Worm (Caenorhabditis elegans) whole organism, young adult: Measurements from ENCODE around the gene K09C6.3.

ENCODE experiments used
- B0336.3 ChIP-seq: fragments of 200-800 bp; sonication (Bioruptor generic); IDR thresholded peaks from 2 replicates; pipeline ENCODE4 v1.3.6; 2022; ENCODE audit warnings: missing genetic modification characterization, missing compliant biosample characterization
- ZK185.1 ChIP-seq: sonication (generic microtip); optimal IDR thresholded peaks from 2 replicates; lab custom pipeline; 2016; ENCODE audit warnings: mild to moderate bottlenecking, missing genetic modification characterization, missing compliant biosample characterization; ENCODE audit not compliant: poor library complexity, severe bottlenecking
- akir-1 ChIP-seq: fragments of 200-800 bp; sonication (Bioruptor generic); optimal IDR thresholded peaks from 2 replicates; lab custom pipeline; 2018; ENCODE audit warnings: mild to moderate bottlenecking, missing genetic modification characterization, moderate library complexity, missing compliant biosample characterization
- ama-1 ChIP-seq, 3 experiments: fragments of 150-350 bp in 1 of 3; sonication (generic microtip) in 2 of 3; optimal IDR thresholded peaks; 2 replicates each; lab custom pipeline; 2014 to 2018; ENCODE audit warnings: missing biosample characterization in 2 of 3, missing genetic modification characterization in 2 of 3, missing genetic modification reagents in 2 of 3
- cebp-1 ChIP-seq, 2 experiments: fragments of 200-800 bp in 1 of 2; sonication (Bioruptor generic) in 1 of 2; sonication (generic microtip) in 1 of 2; IDR thresholded peaks in 1 of 2; optimal IDR thresholded peaks in 1 of 2; 2 replicates each; pipeline versions ENCODE4 v1.3.6 to Lab custom; 2017 to 2022; ENCODE audit warnings: missing compliant biosample characterization in 2 of 2, missing genetic modification characterization in 2 of 2, mild to moderate bottlenecking in 1 of 2, missing genetic modification reagents in 1 of 2, moderate library complexity in 1 of 2
- ceh-58 ChIP-seq: fragments of 200-800 bp; sonication (Bioruptor generic); IDR thresholded peaks from 2 replicates; pipeline ENCODE4 v1.3.6; 2022; ENCODE audit warnings: missing genetic modification characterization, missing compliant biosample characterization
- hsf-1 ChIP-seq: fragments of 200-800 bp; sonication (Bioruptor generic); IDR thresholded peaks from 2 replicates; pipeline ENCODE4 v1.3.6; 2022; ENCODE audit warnings: missing genetic modification reagents, missing genetic modification characterization, missing compliant biosample characterization
- lsy-27 ChIP-seq: sonication (generic microtip); optimal IDR thresholded peaks from 2 replicates; lab custom pipeline; 2017; ENCODE audit warnings: missing genetic modification characterization, mild to moderate bottlenecking, missing compliant biosample characterization, antibody characterized with exemption, missing genotype, borderline replicate concordance; ENCODE audit not compliant: insufficient read depth
- rec-8 ChIP-seq, 2 experiments: sonication (generic microtip); optimal IDR thresholded peaks; 2 replicates each; lab custom pipeline; 2016; ENCODE audit warnings: mild to moderate bottlenecking in 2 of 2, missing genetic modification characterization in 2 of 2, missing genetic modification reagents in 2 of 2, missing genotype in 2 of 2, missing biosample characterization in 1 of 2, missing compliant biosample characterization in 1 of 2, moderate library complexity in 1 of 2
- somi-1 ChIP-seq: fragments of 200-800 bp; sonication (Bioruptor generic); optimal IDR thresholded peaks from 2 replicates; lab custom pipeline; 2018; ENCODE audit warnings: mild to moderate bottlenecking, missing genetic modification characterization, missing compliant biosample characterization

- TF ChIP-seq rec-8 (tag; optimal IDR thresholded peaks at IDR 0.05; lab: Kevin White, UChicago) = no peak
- TF ChIP-seq hsf-1 = no peak
- no peak for TF ChIP-seq ama-1 (optimal IDR thresholded peaks at IDR 0.05; lab: Kevin White, UChicago)
- no peak for TF ChIP-seq ama-1 (GFP tag; optimal IDR thresholded peaks at IDR 0.05; lab: Kevin White, UChicago)
- no peak for TF ChIP-seq ZK185.1
- no peak for TF ChIP-seq ceh-58
- no peak for TF ChIP-seq lsy-27 (tag; lab: Kevin White, UChicago)
- no peak for TF ChIP-seq cebp-1 (GFP tag; IDR thresholded peaks at IDR 0.05; lab: Robert Waterston, UW)
- TF ChIP-seq cebp-1 (tag; optimal IDR thresholded peaks at IDR 0.05; lab: Kevin White, UChicago) = no peak
- TF ChIP-seq akir-1 (GFP tag; lab: Kevin White, UChicago) = no peak
- TF ChIP-seq B0336.3 (GFP tag; lab: Robert Waterston, UW) = no peak
- no peak for TF ChIP-seq somi-1 (GFP tag; lab: Kevin White, UChicago)
Measured at ce11 chrV:842611-843010, 9.7 kb upstream of the K09C6.3 start.
